Fruit fly (Drosophila melanogaster) whole organism, embryonic: ENCODE measurements around the gene Acp63F.

Experiments used
- B-H2 ChIP-seq: fragments of 200-800 bp; sonication (Bioruptor generic); optimal IDR thresholded peaks from 2 replicates; lab custom pipeline; 2018; ENCODE audit warnings: missing biosample characterization, mild to moderate bottlenecking, missing genetic modification characterization
- Bdp1 ChIP-seq: fragments of 200-800 bp; sonication (Bioruptor generic); optimal IDR thresholded peaks from 3 replicates; lab custom pipeline; 2016; ENCODE audit warnings: missing biosample characterization, missing genetic modification characterization
- BtbVII ChIP-seq: fragments of 200-800 bp; sonication (Bioruptor generic); optimal IDR thresholded peaks from 3 replicates; lab custom pipeline; 2017; ENCODE audit warnings: missing biosample characterization, mild to moderate bottlenecking, missing genetic modification characterization
- CG10267 ChIP-seq: fragments of 200-800 bp; sonication (Bioruptor generic); optimal IDR thresholded peaks from 2 replicates; lab custom pipeline; 2018; ENCODE audit warnings: missing biosample characterization, mild to moderate bottlenecking, missing genetic modification characterization, moderate library complexity
- CG10366 ChIP-seq: fragments of 200-800 bp; sonication (Bioruptor generic); IDR thresholded peaks from 2 replicates; pipeline ENCODE4 v1.3.6; 2022; ENCODE audit warnings: missing biosample characterization, missing genetic modification characterization
- CG14860 ChIP-seq: fragments of 200-800 bp; sonication (Bioruptor generic); IDR thresholded peaks from 3 replicates; pipeline ENCODE4 v1.3.6; 2022; ENCODE audit warnings: missing biosample characterization, missing genetic modification characterization; ENCODE audit not compliant: partially characterized antibody
- CG1602 ChIP-seq: fragments of 200-800 bp; sonication (Bioruptor generic); optimal IDR thresholded peaks from 3 replicates; lab custom pipeline; 2016; ENCODE audit warnings: missing biosample characterization, missing genetic modification characterization
- CG1647 ChIP-seq: fragments of 200-800 bp; sonication (Bioruptor generic); optimal IDR thresholded peaks from 3 replicates; lab custom pipeline; 2016; ENCODE audit warnings: missing biosample characterization, missing genetic modification characterization
- CG16815 ChIP-seq: fragments of 200-800 bp; sonication (Bioruptor generic); optimal IDR thresholded peaks from 3 replicates; lab custom pipeline; 2017; ENCODE audit warnings: missing biosample characterization, mild to moderate bottlenecking, missing genetic modification characterization
- CG18011 ChIP-seq: fragments of 200-800 bp; sonication (Bioruptor generic); optimal IDR thresholded peaks from 2 replicates; lab custom pipeline; 2017; ENCODE audit warnings: missing biosample characterization, missing genetic modification characterization, mild to moderate bottlenecking, moderate library complexity, missing genotype
- CG32772 ChIP-seq: fragments of 200-800 bp; sonication (Bioruptor generic); IDR thresholded peaks from 2 replicates; pipeline ENCODE4 v1.3.6; 2022; ENCODE audit warnings: missing biosample characterization, missing genetic modification characterization
- CG34376 ChIP-seq: fragments of 200-800 bp; sonication (Bioruptor generic); optimal IDR thresholded peaks from 2 replicates; lab custom pipeline; 2018; ENCODE audit warnings: missing biosample characterization, mild to moderate bottlenecking, missing genetic modification characterization
- CG34422 ChIP-seq: fragments of 200-800 bp; sonication (Bioruptor generic); IDR thresholded peaks from 3 replicates; pipeline ENCODE4 v1.3.6; 2022; ENCODE audit warnings: missing biosample characterization, missing genetic modification characterization
- CG5180 ChIP-seq: fragments of 200-800 bp; sonication (Bioruptor generic); optimal IDR thresholded peaks from 3 replicates; lab custom pipeline; 2017; ENCODE audit warnings: missing biosample characterization, missing genetic modification characterization, mild to moderate bottlenecking, moderate library complexity, missing genetic modification reagents
- CG7556 ChIP-seq: fragments of 200-800 bp; sonication (Bioruptor generic); optimal IDR thresholded peaks from 2 replicates; lab custom pipeline; 2017; ENCODE audit warnings: missing biosample characterization, mild to moderate bottlenecking, missing genetic modification characterization
- CG7963 ChIP-seq: fragments of 200-800 bp; sonication (Bioruptor generic); IDR thresholded peaks from 3 replicates; pipeline ENCODE4 v1.3.6; 2022; ENCODE audit warnings: missing biosample characterization, missing genetic modification characterization; ENCODE audit not compliant: partially characterized antibody
- CG8290 ChIP-seq, 3 experiments: fragments of 200-800 bp; sonication (Bioruptor generic); optimal IDR thresholded peaks; 2 replicates each; lab custom pipeline; 2016 to 2019; ENCODE audit warnings: missing biosample characterization in 3 of 3, missing genetic modification characterization in 3 of 3, mild to moderate bottlenecking in 2 of 3, moderate library complexity in 1 of 3
- CG8388 ChIP-seq: fragments of 200-800 bp; sonication (Bioruptor generic); optimal IDR thresholded peaks from 2 replicates; lab custom pipeline; 2019; ENCODE audit warnings: missing biosample characterization, mild to moderate bottlenecking, missing genetic modification characterization, moderate library complexity
- Deaf1 ChIP-seq: fragments of 200-800 bp; optimal IDR thresholded peaks from 3 replicates; lab custom pipeline; 2019; ENCODE audit warnings: missing biosample characterization, mild to moderate bottlenecking, missing genetic modification characterization, moderate library complexity
- Doc3 ChIP-seq: fragments of 200-800 bp; sonication (Bioruptor generic); IDR thresholded peaks from 3 replicates; pipeline ENCODE4 v1.3.6; 2022; ENCODE audit warnings: missing biosample characterization, missing genetic modification characterization; ENCODE audit not compliant: partially characterized antibody
- Ets97D ChIP-seq: fragments of 200-800 bp; sonication (Bioruptor generic); optimal IDR thresholded peaks from 3 replicates; lab custom pipeline; 2016; ENCODE audit warnings: missing biosample characterization, missing genetic modification characterization
- HLH4C ChIP-seq: fragments of 200-800 bp; sonication (Bioruptor generic); IDR thresholded peaks from 3 replicates; pipeline ENCODE4 v1.3.6; 2022; ENCODE audit warnings: missing biosample characterization, missing genetic modification characterization; ENCODE audit not compliant: partially characterized antibody
- HmgD ChIP-seq: fragments of 200-800 bp; sonication (Bioruptor generic); optimal IDR thresholded peaks from 3 replicates; lab custom pipeline; 2016; ENCODE audit warnings: missing biosample characterization, missing genetic modification characterization
- MTF-1 ChIP-seq: fragments of 200-800 bp; sonication (Bioruptor generic); optimal IDR thresholded peaks from 2 replicates; lab custom pipeline; 2018; ENCODE audit warnings: missing biosample characterization, mild to moderate bottlenecking, missing genetic modification characterization, borderline replicate concordance
- Max ChIP-seq: fragments of 200-800 bp; sonication (Bioruptor generic); optimal IDR thresholded peaks from 2 replicates; lab custom pipeline; 2016; ENCODE audit warnings: missing biosample characterization, mild to moderate bottlenecking, missing genetic modification characterization
- Med ChIP-seq: fragments of 200-800 bp; sonication (Bioruptor generic); peaks from one replicate; lab custom pipeline; 2016; ENCODE audit warnings: missing biosample characterization, missing genetic modification characterization, mild to moderate bottlenecking, inconsistent platforms, moderate library complexity
- Oli ChIP-seq: fragments of 200-800 bp; sonication (Bioruptor generic); optimal IDR thresholded peaks from 2 replicates; lab custom pipeline; 2018; ENCODE audit warnings: missing biosample characterization, mild to moderate bottlenecking, missing genetic modification characterization, moderate library complexity
- Opbp ChIP-seq: fragments of 200-800 bp; sonication (Bioruptor generic); IDR thresholded peaks from 3 replicates; pipeline ENCODE4 v1.3.6; 2022; ENCODE audit warnings: missing biosample characterization, missing genetic modification characterization; ENCODE audit not compliant: partially characterized antibody
- Rfx ChIP-seq: fragments of 200-800 bp; sonication (Bioruptor generic); IDR thresholded peaks from 2 replicates; pipeline ENCODE4 v1.3.6; 2022; ENCODE audit warnings: missing biosample characterization, missing genetic modification characterization
- Scr ChIP-seq: fragments of 200-800 bp; sonication (Bioruptor generic); IDR thresholded peaks from 2 replicates; pipeline ENCODE4 v1.3.6; 2022; ENCODE audit warnings: missing biosample characterization, missing genetic modification characterization; ENCODE audit not compliant: partially characterized antibody
- Spps ChIP-seq: fragments of 200-800 bp; sonication (Bioruptor generic); optimal IDR thresholded peaks from 2 replicates; lab custom pipeline; 2018; ENCODE audit warnings: missing biosample characterization, mild to moderate bottlenecking, missing genetic modification characterization
- ara ChIP-seq: fragments of 200-800 bp; sonication (Bioruptor generic); IDR thresholded peaks from 2 replicates; pipeline ENCODE4 v1.3.6; 2022; ENCODE audit warnings: missing biosample characterization, missing genetic modification characterization
- ci ChIP-seq: fragments of 200-800 bp; sonication (Bioruptor generic); IDR thresholded peaks from 3 replicates; pipeline ENCODE4 v1.3.6; 2022; ENCODE audit warnings: missing biosample characterization, missing genetic modification characterization
- crol ChIP-seq: fragments of 200-800 bp; sonication (Bioruptor generic); IDR thresholded peaks from 2 replicates; pipeline ENCODE4 v1.3.6; 2022; ENCODE audit warnings: missing biosample characterization, missing genetic modification characterization
- gem ChIP-seq: fragments of 200-800 bp; sonication (Bioruptor generic); optimal IDR thresholded peaks from 2 replicates; lab custom pipeline; 2019; ENCODE audit warnings: missing biosample characterization, mild to moderate bottlenecking, missing genetic modification characterization, moderate library complexity
- hb ChIP-seq: fragments of 200-800 bp; sonication (Bioruptor generic); IDR thresholded peaks from 3 replicates; pipeline ENCODE4 v1.3.6; 2022; ENCODE audit warnings: missing biosample characterization, missing genetic modification characterization; ENCODE audit not compliant: partially characterized antibody
- hbn ChIP-seq: fragments of 200-800 bp; sonication (Bioruptor generic); IDR thresholded peaks from 2 replicates; pipeline ENCODE4 v1.3.6; 2022; ENCODE audit warnings: missing biosample characterization, missing genetic modification characterization; ENCODE audit not compliant: partially characterized antibody
- lab ChIP-seq: fragments of 200-800 bp; sonication (Bioruptor generic); optimal IDR thresholded peaks from 3 replicates; lab custom pipeline; 2017; ENCODE audit warnings: missing biosample characterization, missing genetic modification characterization, mild to moderate bottlenecking, moderate library complexity, missing genetic modification reagents
- mirr ChIP-seq: fragments of 200-800 bp; sonication (Bioruptor generic); optimal IDR thresholded peaks from 3 replicates; lab custom pipeline; 2018; ENCODE audit warnings: missing biosample characterization, mild to moderate bottlenecking, missing genetic modification characterization
- nerfin-2 ChIP-seq: fragments of 200-800 bp; sonication (Bioruptor generic); IDR thresholded peaks from 2 replicates; pipeline ENCODE4 v1.3.6; 2022; ENCODE audit warnings: missing biosample characterization, missing genetic modification characterization; ENCODE audit not compliant: partially characterized antibody
- pan ChIP-seq, 4 experiments: fragments of >200 bp in 3 of 4; fragments of 200-800 bp in 1 of 4; sonication (Bioruptor generic) in 1 of 4; optimal IDR thresholded peaks in 3 of 4; IDR thresholded peaks in 1 of 4; 2 replicates each; pipeline versions ENCODE4 v1.3.6 to Lab custom; 2017 to 2022; ENCODE audit warnings: missing biosample characterization in 2 of 4, missing genetic modification characterization in 2 of 4, mixed read lengths in 1 of 4
- pzg ChIP-seq: fragments of 200-800 bp; sonication (Bioruptor generic); optimal IDR thresholded peaks from 3 replicates; lab custom pipeline; 2018; ENCODE audit warnings: missing biosample characterization, mild to moderate bottlenecking, missing genetic modification characterization, moderate library complexity
- repo ChIP-seq: fragments of 200-800 bp; sonication (Bioruptor generic); optimal IDR thresholded peaks from 2 replicates; lab custom pipeline; 2016; ENCODE audit warnings: missing biosample characterization, missing genetic modification characterization
- row ChIP-seq: fragments of 200-800 bp; sonication (Bioruptor generic); IDR thresholded peaks from 3 replicates; pipeline ENCODE4 v1.3.6; 2022; ENCODE audit warnings: missing biosample characterization, missing genetic modification characterization
- sens ChIP-seq: fragments of 200-800 bp; sonication (Bioruptor generic); peaks from one replicate; lab custom pipeline; 2016; ENCODE audit warnings: missing biosample characterization, missing genetic modification characterization
- stwl ChIP-seq: fragments of 200-800 bp; sonication (Bioruptor generic); optimal IDR thresholded peaks from 3 replicates; lab custom pipeline; 2018; ENCODE audit warnings: missing biosample characterization, mild to moderate bottlenecking, missing genetic modification characterization, moderate library complexity
- usp ChIP-seq: fragments of >200 bp; optimal IDR thresholded peaks from 2 replicates; lab custom pipeline; 2017; ENCODE audit warnings: missing biosample characterization, missing genetic modification characterization
- zen2 ChIP-seq: fragments of 200-800 bp; sonication (Bioruptor generic); IDR thresholded peaks from 3 replicates; pipeline ENCODE4 v1.3.6; 2022; ENCODE audit warnings: missing biosample characterization, missing genetic modification characterization; ENCODE audit not compliant: partially characterized antibody

Acp63F gene

dm6 chr3L:3809943-3810342, 6.2 kb downstream of the Acp63F start, which contains the start of gene CG32262 (continued):
- TF ChIP-seq ara (GFP tag; lab: Robert Waterston, UW) (no peak), Scr (GFP tag; lab: Robert Waterston, UW) (peak; percentile 61), MTF-1 (GFP tag; lab: Kevin White, UChicago) (peak; percentile 80), usp (GFP tag; lab: Kevin White, UChicago) (no peak), Ets97D (GFP tag; lab: Kevin White, UChicago) (peak; percentile 34), BtbVII (GFP tag; lab: Kevin White, UChicago) (no peak), CG14860 (GFP tag; lab: Robert Waterston, UW) (peak; percentile 54; the same call in 2 of the 3 replicates), CG32772 (GFP tag; lab: Robert Waterston, UW) (no peak), lab (no peak), Rfx (GFP tag; lab: Robert Waterston, UW) (peak; percentile 31), CG10366 (GFP tag; lab: Robert Waterston, UW) (no peak), stwl (tag; lab: Kevin White, UChicago) (peak; percentile 85), hb (GFP tag; lab: Robert Waterston, UW) (peak; percentile 51; the same call in 1 of the 3 replicates), Med (GFP tag; lab: Kevin White, UChicago) (peak; percentile 63), mirr (peak; percentile 5), pan (optimal IDR thresholded peaks at IDR 0.05; lab: Kevin White, UChicago) (no peak), pan (GFP tag; optimal IDR thresholded peaks at IDR 0.05 in 1 of 2, IDR thresholded peaks at IDR 0.05 in 1 of 2) (no peak), CG34422 (GFP tag; lab: Robert Waterston, UW) (peak; percentile 52; the same call in 1 of the 3 replicates), Bdp1 (GFP tag; lab: Kevin White, UChicago) (no peak), pzg (GFP tag; lab: Kevin White, UChicago) (peak; percentile 67), Doc3 (peak; percentile 50; the same call in 1 of the 3 replicates), CG18011 (GFP tag; lab: Kevin White, UChicago) (peak; percentile 92), sens (GFP tag; lab: Kevin White, UChicago) (peak; percentile 44), crol (GFP tag; lab: Robert Waterston, UW) (peak; percentile 91), row (GFP tag; lab: Robert Waterston, UW) (peak; percentile 65), CG8388 (peak; percentile 27), CG34376 (peak; percentile 9), CG10267 (tag; lab: Kevin White, UChicago) (peak; percentile 34), HmgD (GFP tag; lab: Kevin White, UChicago) (no peak), ci (0 out of 3 replicates have a peak, but pooled peaks have one; percentile 29), B-H2 (GFP tag; lab: Kevin White, UChicago) (peak; percentile 13), CG16815 (GFP tag; lab: Kevin White, UChicago) (no peak), gem (tag; lab: Kevin White, UChicago) (no peak), Spps (no peak), CG7556 (GFP tag; lab: Kevin White, UChicago) (no peak), nerfin-2 (peak; percentile 55; the same call in 1 of the 2 replicates), CG1647 (no peak), hbn (peak; percentile 63), CG7963 (peak; percentile 66; the same call in 2 of the 3 replicates), Oli (tag; lab: Kevin White, UChicago) (no peak), repo (no peak), CG8290 (GFP tag; optimal IDR thresholded peaks at IDR 0.05; lab: Kevin White, UChicago) (no peak), CG8290 (tag; optimal IDR thresholded peaks at IDR 0.05; lab: Kevin White, UChicago) (peak in 1 of 2 experiments; percentile 39), Opbp (peak; percentile 54; the same call in 2 of the 3 replicates), HLH4C (GFP tag; lab: Robert Waterston, UW) (peak; percentile 75), CG1602 (GFP tag; lab: Kevin White, UChicago) (no peak), zen2 (GFP tag; lab: Robert Waterston, UW) (peak; percentile 44; the same call in 2 of the 3 replicates), Max (no peak), CG5180 (GFP tag; lab: Kevin White, UChicago) (peak; percentile 93), Deaf1 (tag; lab: Kevin White, UChicago) (peak; percentile 58)
